Fruit fly (Drosophila melanogaster): ENCODE data around the gene CG42366.

- TF ChIP-seq sage (GFP tag; optimal IDR thresholded peaks at IDR 0.05): no peak
- TF ChIP-seq pan (optimal IDR thresholded peaks at IDR 0.05): no peak
- TF ChIP-seq dl (GFP tag; optimal IDR thresholded peaks at IDR 0.05; ENCODE audit: insufficient read depth in 1 of 2, partially characterized antibody in 2 of 2): no peak
- no peak for TF ChIP-seq Sp1 (GFP tag; optimal IDR thresholded peaks at IDR 0.05)
- TF ChIP-seq OdsH (GFP tag; optimal IDR thresholded peaks at IDR 0.05): no peak
- TF ChIP-seq CG32264 (GFP tag; optimal IDR thresholded peaks at IDR 0.05): no peak
- no peak for TF ChIP-seq Jra (GFP tag; optimal IDR thresholded peaks at IDR 0.05)
- no peak for TF ChIP-seq Dif (GFP tag; optimal IDR thresholded peaks at IDR 0.05; ENCODE audit: partially characterized antibody)
- no peak for TF ChIP-seq Mio (GFP tag; optimal IDR thresholded peaks at IDR 0.05)
- TF ChIP-seq Abd-B (GFP tag; optimal IDR thresholded peaks at IDR 0.05): no peak
- TF ChIP-seq Hr78 (GFP tag; optimal IDR thresholded peaks at IDR 0.05): no peak
- TF ChIP-seq h (GFP tag; optimal IDR thresholded peaks at IDR 0.05): no peak
- TF ChIP-seq jim (GFP tag; optimal IDR thresholded peaks at IDR 0.05): no peak
- TF ChIP-seq brk (GFP tag; optimal IDR thresholded peaks at IDR 0.05): no peak
Observed at dm6 chr2L:9903028-9903427, 21.9 kb upstream of the CG42366 start, which contains the start of gene Muc30E.
